Worm (Caenorhabditis elegans) whole organism, late embryonic: ENCODE measurements around the gene srbc-16.

Source experiments
- C08G9.2 ChIP-seq: sonication (generic microtip); optimal IDR thresholded peaks from 2 replicates; lab custom pipeline; 2016; ENCODE audit warnings: mild to moderate bottlenecking, missing genetic modification characterization, moderate library complexity, missing compliant biosample characterization
- C38D4.7 ChIP-seq: fragments of 200-800 bp; sonication (Bioruptor generic); optimal IDR thresholded peaks from 2 replicates; lab custom pipeline; 2018; ENCODE audit warnings: mild to moderate bottlenecking, missing genetic modification characterization, moderate library complexity, missing compliant biosample characterization
- T23F11.4 ChIP-seq: fragments of 200-800 bp; sonication (Bioruptor generic); optimal IDR thresholded peaks from 2 replicates; lab custom pipeline; 2018; ENCODE audit warnings: mild to moderate bottlenecking, missing genetic modification characterization, missing compliant biosample characterization
- Y22D7AL.16 ChIP-seq: sonication (generic microtip); optimal IDR thresholded peaks from 2 replicates; lab custom pipeline; 2016; ENCODE audit warnings: missing genetic modification characterization, missing compliant biosample characterization
- ceh-18 ChIP-seq: sonication (generic microtip); optimal IDR thresholded peaks from 2 replicates; lab custom pipeline; 2016; ENCODE audit warnings: missing genetic modification characterization, missing compliant biosample characterization
- ceh-19 ChIP-seq: fragments of 200-800 bp; sonication (Bioruptor generic); optimal IDR thresholded peaks from 2 replicates; lab custom pipeline; 2018; ENCODE audit warnings: mild to moderate bottlenecking, missing genetic modification characterization, missing compliant biosample characterization
- ceh-2 ChIP-seq: sonication (generic microtip); optimal IDR thresholded peaks from 2 replicates; lab custom pipeline; 2016; ENCODE audit warnings: missing genotype, missing genetic modification characterization, missing compliant biosample characterization
- ceh-24 ChIP-seq: sonication (generic microtip); optimal IDR thresholded peaks from 2 replicates; lab custom pipeline; 2016; ENCODE audit warnings: mild to moderate bottlenecking, missing genetic modification characterization, missing compliant biosample characterization
- ceh-31 ChIP-seq: sonication (generic microtip); optimal IDR thresholded peaks from 2 replicates; lab custom pipeline; 2016; ENCODE audit warnings: missing genetic modification characterization, missing compliant biosample characterization
- ceh-34 ChIP-seq: sonication (generic microtip); optimal IDR thresholded peaks from 2 replicates; lab custom pipeline; 2016; ENCODE audit warnings: mild to moderate bottlenecking, missing genetic modification characterization, missing compliant biosample characterization
- ceh-6 ChIP-seq: fragments of 200-800 bp; sonication (Bioruptor generic); optimal IDR thresholded peaks from 2 replicates; lab custom pipeline; 2018; ENCODE audit warnings: mild to moderate bottlenecking, missing genetic modification characterization, missing compliant biosample characterization
- ceh-9 ChIP-seq: sonication (generic microtip); optimal IDR thresholded peaks from 2 replicates; lab custom pipeline; 2016; ENCODE audit warnings: mild to moderate bottlenecking, missing genetic modification characterization, inconsistent platforms, missing compliant biosample characterization
- dve-1 ChIP-seq: sonication (generic microtip); optimal IDR thresholded peaks from 2 replicates; lab custom pipeline; 2017; ENCODE audit warnings: antibody characterized with exemption, mild to moderate bottlenecking, missing genetic modification characterization, missing compliant biosample characterization
- elt-2 ChIP-seq: sonication (generic microtip); optimal IDR thresholded peaks from 2 replicates; lab custom pipeline; 2016; ENCODE audit warnings: missing genetic modification reagents, missing genetic modification characterization, missing compliant biosample characterization
- elt-4 ChIP-seq: sonication (generic microtip); optimal IDR thresholded peaks from 2 replicates; lab custom pipeline; 2016; ENCODE audit warnings: missing genetic modification characterization, missing compliant biosample characterization
- eyg-1 ChIP-seq: sonication (generic microtip); optimal IDR thresholded peaks from 2 replicates; lab custom pipeline; 2016; ENCODE audit warnings: missing genotype, missing genetic modification characterization, missing compliant biosample characterization
- fkh-6 ChIP-seq: sonication (generic microtip); optimal IDR thresholded peaks from 2 replicates; lab custom pipeline; 2016; ENCODE audit warnings: missing genetic modification characterization, missing compliant biosample characterization
- gmeb-2 ChIP-seq: sonication (generic microtip); optimal IDR thresholded peaks from 2 replicates; lab custom pipeline; 2016; ENCODE audit warnings: missing genetic modification characterization, inconsistent platforms, missing compliant biosample characterization
- hlh-13 ChIP-seq: fragments of 200-800 bp; sonication (Bioruptor generic); optimal IDR thresholded peaks from 2 replicates; lab custom pipeline; 2018; ENCODE audit warnings: mild to moderate bottlenecking, missing genetic modification characterization, missing compliant biosample characterization
- hlh-30 ChIP-seq: sonication (generic microtip); optimal IDR thresholded peaks from 2 replicates; lab custom pipeline; 2017; ENCODE audit warnings: antibody characterized with exemption, missing genetic modification characterization, missing compliant biosample characterization; ENCODE audit not compliant: insufficient read depth
- hlh-8 ChIP-seq: sonication (generic microtip); optimal IDR thresholded peaks from 2 replicates; lab custom pipeline; 2016; ENCODE audit warnings: missing genotype, missing genetic modification characterization, missing compliant biosample characterization
- lim-6 ChIP-seq: sonication (generic microtip); optimal IDR thresholded peaks from 2 replicates; lab custom pipeline; 2016; ENCODE audit warnings: missing genetic modification characterization, missing compliant biosample characterization
- lin-11 ChIP-seq: fragments of 200-800 bp; sonication (Bioruptor generic); optimal IDR thresholded peaks from 2 replicates; lab custom pipeline; 2018; ENCODE audit warnings: mild to moderate bottlenecking, missing genetic modification characterization, missing compliant biosample characterization
- mec-3 ChIP-seq: sonication (generic microtip); optimal IDR thresholded peaks from 2 replicates; lab custom pipeline; 2016; ENCODE audit warnings: borderline replicate concordance, missing genetic modification characterization, missing compliant biosample characterization
- nhr-11 ChIP-seq: fragments of 150-350 bp; optimal IDR thresholded peaks from 2 replicates; lab custom pipeline; 2014; ENCODE audit warnings: missing biosample characterization, missing genetic modification characterization
- npax-4 ChIP-seq: sonication (generic microtip); optimal IDR thresholded peaks from 2 replicates; lab custom pipeline; 2016; ENCODE audit warnings: missing genetic modification characterization, missing compliant biosample characterization
- odd-2 ChIP-seq: sonication (generic microtip); optimal IDR thresholded peaks from 2 replicates; lab custom pipeline; 2017; ENCODE audit warnings: antibody characterized with exemption, mild to moderate bottlenecking, missing genetic modification characterization, missing compliant biosample characterization
- pag-3 ChIP-seq: sonication (generic microtip); optimal IDR thresholded peaks from 2 replicates; lab custom pipeline; 2016; ENCODE audit warnings: missing compliant biosample characterization, missing genetic modification characterization, borderline replicate concordance
- pax-1 ChIP-seq: fragments of 150-350 bp; optimal IDR thresholded peaks from 2 replicates; lab custom pipeline; 2014; ENCODE audit warnings: missing biosample characterization, missing genetic modification characterization
- pha-4 ChIP-seq: fragments of 150-350 bp; optimal IDR thresholded peaks from 2 replicates; lab custom pipeline; 2018; ENCODE audit warnings: missing biosample characterization, missing genetic modification reagents, missing genetic modification characterization
- pqm-1 ChIP-seq: sonication (generic microtip); optimal IDR thresholded peaks from 2 replicates; lab custom pipeline; 2016; ENCODE audit warnings: missing genetic modification characterization, missing compliant biosample characterization
- sox-2 ChIP-seq: fragments of 200-800 bp; sonication (Bioruptor generic); IDR thresholded peaks from 2 replicates; pipeline ENCODE4 v1.3.6; 2022; ENCODE audit warnings: missing genetic modification reagents, missing genetic modification characterization, missing compliant biosample characterization
- sox-4 ChIP-seq: sonication (generic microtip); optimal IDR thresholded peaks from 2 replicates; lab custom pipeline; 2017; ENCODE audit warnings: mild to moderate bottlenecking, missing genetic modification characterization, inconsistent platforms, missing compliant biosample characterization
- syd-9 ChIP-seq: sonication (generic microtip); optimal IDR thresholded peaks from 2 replicates; lab custom pipeline; 2016; ENCODE audit warnings: mild to moderate bottlenecking, missing genetic modification characterization, moderate library complexity, missing compliant biosample characterization
- unc-42 ChIP-seq: sonication (generic microtip); optimal IDR thresholded peaks from 2 replicates; lab custom pipeline; 2016; ENCODE audit warnings: missing genotype, missing genetic modification characterization, missing compliant biosample characterization
- unc-55 ChIP-seq: sonication (generic microtip); optimal IDR thresholded peaks from 2 replicates; lab custom pipeline; 2017; ENCODE audit warnings: missing biosample characterization, missing genetic modification reagents, missing genetic modification characterization
- unc-86 ChIP-seq: sonication (generic microtip); optimal IDR thresholded peaks from 2 replicates; lab custom pipeline; 2016; ENCODE audit warnings: missing genetic modification characterization, missing compliant biosample characterization
- zip-5 ChIP-seq: sonication (generic microtip); optimal IDR thresholded peaks from 2 replicates; lab custom pipeline; 2016; ENCODE audit warnings: missing genetic modification characterization, missing compliant biosample characterization
- ztf-16 ChIP-seq: sonication (generic microtip); optimal IDR thresholded peaks from 2 replicates; lab custom pipeline; 2017; ENCODE audit warnings: missing genetic modification characterization, missing compliant biosample characterization

srbc-16 gene

DNA sequence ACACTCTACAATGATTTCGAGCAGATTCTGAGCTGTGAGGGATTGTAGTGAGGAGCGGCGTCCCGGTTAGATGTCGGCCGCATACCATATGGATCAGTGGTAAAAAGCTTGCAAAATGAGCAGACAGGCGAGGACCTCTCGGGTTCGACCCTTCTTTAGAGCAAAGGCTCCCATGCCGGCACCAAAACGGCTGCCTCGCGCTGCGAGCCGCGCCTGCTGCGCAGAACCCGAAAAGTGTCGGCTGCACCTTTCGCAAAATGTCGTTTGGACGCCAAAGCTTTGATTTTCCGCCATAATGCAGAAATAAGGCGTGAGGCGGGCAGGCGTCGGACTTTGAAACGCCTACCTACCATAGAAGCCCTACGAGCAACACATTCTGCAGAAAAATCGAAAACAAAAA, 8.5 kb downstream of the srbc-16 start:
- TF ChIP-seq unc-42 (tag; lab: Kevin White, UChicago) (no peak), C08G9.2 (no peak), zip-5 (tag; lab: Kevin White, UChicago) (no peak), hlh-13 (GFP tag; lab: Kevin White, UChicago) (no peak), sox-2 (no peak), pag-3 (tag; lab: Kevin White, UChicago) (no peak), hlh-30 (tag; lab: Kevin White, UChicago) (no peak), T23F11.4 (GFP tag; lab: Kevin White, UChicago) (no peak), hlh-8 (no peak), ceh-34 (tag; lab: Kevin White, UChicago) (no peak), sox-4 (tag; lab: Kevin White, UChicago) (no peak), pha-4 (tag; lab: Kevin White, UChicago) (no peak), Y22D7AL.16 (no peak), npax-4 (no peak), lim-6 (tag; lab: Kevin White, UChicago) (no peak), mec-3 (tag; lab: Kevin White, UChicago) (no peak), ceh-24 (tag; lab: Kevin White, UChicago) (no peak), pax-1 (tag; lab: Kevin White, UChicago) (no peak), unc-86 (tag; lab: Kevin White, UChicago) (no peak), ceh-18 (tag; lab: Kevin White, UChicago) (no peak)

DNA sequence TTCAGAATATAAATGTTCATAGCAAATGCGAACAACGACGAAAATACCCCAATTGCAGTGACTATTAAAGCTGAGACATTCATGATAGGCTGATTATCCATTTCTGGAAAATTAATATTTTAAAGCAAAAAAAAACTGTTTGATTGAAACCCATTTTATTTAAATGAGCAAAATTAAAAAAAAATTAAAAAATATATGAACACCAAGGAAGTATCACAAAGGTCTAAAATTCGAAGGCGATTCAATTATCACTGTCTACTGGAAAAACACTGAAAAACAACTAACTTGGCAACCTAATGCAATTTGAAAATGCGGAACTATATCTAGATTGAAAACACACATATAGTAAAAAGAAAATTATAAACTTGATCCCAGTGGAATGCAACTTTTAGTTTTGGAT, 9.3 kb downstream of the srbc-16 start, which contains the start of gene srbc-42:
Gene srbc-42 (minus strand): TSS at position 101 of the 400 bp plus-strand sequence.
- TF ChIP-seq ceh-6 (GFP tag; lab: Kevin White, UChicago) = no peak
- TF ChIP-seq odd-2 (tag; lab: Kevin White, UChicago) = no peak
- TF ChIP-seq, all 69 proteins: peak for 0

DNA sequence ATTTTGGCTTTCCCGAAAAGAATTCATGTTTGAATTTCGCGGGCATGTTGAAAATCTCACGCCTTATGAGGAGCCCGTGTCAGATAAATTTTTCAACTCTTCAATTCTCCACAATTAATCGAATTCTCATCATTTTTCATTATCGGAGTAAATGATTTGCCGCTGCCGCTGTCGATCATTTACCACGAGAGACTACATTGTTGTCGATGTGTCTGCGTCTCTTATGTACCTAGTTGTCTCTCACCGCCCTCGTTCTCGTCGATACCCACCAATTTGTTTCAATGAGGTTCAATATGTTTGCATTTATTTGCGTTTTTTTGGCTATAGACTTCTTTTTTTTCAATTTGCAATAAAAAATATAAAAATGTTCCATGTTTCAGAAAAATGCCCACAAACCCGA, 10.3 kb downstream of the srbc-16 start, which contains the start of gene nhr-13:
Gene nhr-13 (plus strand): TSS at position 369 of the 400 bp plus-strand sequence.
- TF ChIP-seq nhr-11 (tag; lab: Kevin White, UChicago) (no peak), ceh-31 (no peak), pha-4 (tag; lab: Kevin White, UChicago) (no peak), elt-2 (tag; lab: Kevin White, UChicago) (no peak), ceh-18 (tag; lab: Kevin White, UChicago) (no peak)

DNA sequence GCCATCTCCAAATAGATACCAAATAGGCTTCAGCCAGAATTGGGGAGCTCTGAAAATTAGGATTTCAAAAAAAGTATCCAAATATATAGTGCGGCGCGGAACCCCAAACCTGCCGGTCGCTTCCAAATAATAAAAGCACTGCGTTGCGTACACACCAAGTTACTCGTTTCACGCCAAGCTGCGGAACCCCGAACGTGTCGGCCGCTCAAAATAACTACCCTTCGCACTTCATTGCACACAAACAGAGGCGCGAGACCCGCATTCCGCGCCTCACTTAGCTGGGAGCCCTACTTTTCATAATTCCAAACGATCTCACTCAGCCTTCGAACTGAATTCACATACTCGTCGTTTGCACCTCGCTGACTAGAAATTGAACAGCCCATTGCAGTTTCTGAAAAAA, 17.8 kb downstream of the srbc-16 start:
- TF ChIP-seq ceh-18 (tag; lab: Kevin White, UChicago) (no peak), unc-55 (no peak), elt-4 (no peak)

DNA sequence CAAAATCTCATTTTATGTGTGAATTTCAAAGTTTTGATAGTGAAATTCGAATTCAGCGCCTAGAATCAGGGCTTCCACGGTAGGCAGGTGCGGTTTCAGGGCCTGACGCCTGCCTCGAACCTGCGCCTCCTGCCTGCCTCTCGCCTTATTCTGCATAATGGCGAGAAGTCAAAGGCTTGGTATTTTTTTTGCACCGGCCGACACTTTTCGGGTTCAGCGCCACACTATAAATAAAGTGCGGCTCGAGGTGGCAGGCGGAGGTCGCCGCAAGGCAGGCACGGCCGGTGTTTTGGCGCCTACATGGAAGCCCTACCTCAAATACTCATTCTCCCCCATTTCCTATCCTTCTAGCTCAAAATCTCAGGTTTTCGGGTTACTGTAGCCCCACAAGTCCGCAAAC, 18.6 kb downstream of the srbc-16 start:
- TF ChIP-seq C38D4.7 (GFP tag; lab: Kevin White, UChicago) (no peak), ztf-16 (tag; lab: Kevin White, UChicago) (no peak), npax-4 (no peak), ceh-9 (tag; lab: Kevin White, UChicago) (no peak), ceh-2 (tag; lab: Kevin White, UChicago) (no peak), pqm-1 (tag; lab: Kevin White, UChicago) (no peak), fkh-6 (tag; lab: Kevin White, UChicago) (no peak), lin-11 (tag; lab: Kevin White, UChicago) (no peak), ceh-34 (tag; lab: Kevin White, UChicago) (no peak), pha-4 (tag; lab: Kevin White, UChicago) (no peak), dve-1 (tag; lab: Kevin White, UChicago) (no peak), syd-9 (tag; lab: Kevin White, UChicago) (no peak), gmeb-2 (tag; lab: Kevin White, UChicago) (no peak), zip-5 (tag; lab: Kevin White, UChicago) (no peak), ceh-24 (tag; lab: Kevin White, UChicago) (no peak), eyg-1 (tag; lab: Kevin White, UChicago) (no peak), ceh-19 (no peak), unc-55 (no peak)
- TF ChIP-seq, all 69 proteins: peak for 0
